Worm (Caenorhabditis elegans): ENCODE data around the gene F19B2.7.

Gene F19B2.7

DNA sequence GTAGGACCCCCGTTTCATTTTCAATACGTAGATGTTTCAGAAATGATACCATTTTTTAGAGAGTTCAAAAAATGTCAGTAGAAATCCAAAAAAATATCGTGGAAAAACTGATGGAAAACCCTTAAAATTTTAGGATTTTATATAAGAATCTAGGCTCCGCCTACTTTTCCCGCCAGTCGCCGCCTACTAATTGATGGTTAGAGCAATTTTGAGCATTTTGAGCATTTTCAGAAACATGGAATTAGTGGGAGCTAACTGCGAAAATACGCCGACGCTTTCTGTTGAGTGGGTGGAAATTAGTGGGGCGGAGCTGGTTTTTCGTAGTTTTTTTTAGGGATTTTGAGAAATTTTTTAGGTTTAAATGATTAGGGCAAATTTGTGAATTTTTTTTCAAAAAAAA lies 18.4 kb upstream of the F19B2.7 start, which contains the start of gene ssu-1:
TSS of gene ssu-1 (minus strand) at position 101 of the 400 bp plus-strand sequence.
- TF ChIP-seq med-1 (GFP tag; optimal IDR thresholded peaks at IDR 0.05; ENCODE audit: insufficient read depth) (no peak), T22C8.4 (GFP tag; IDR thresholded peaks at IDR 0.05) (no peak), flt-1 (GFP tag; IDR thresholded peaks at IDR 0.05) (no peak), klf-2 (GFP tag; conservative IDR thresholded peaks at IDR 0.05) (no peak), cog-1 (tag; optimal IDR thresholded peaks at IDR 0.05) (no peak), ztf-23 (GFP tag; IDR thresholded peaks at IDR 0.05) (no peak)

DNA sequence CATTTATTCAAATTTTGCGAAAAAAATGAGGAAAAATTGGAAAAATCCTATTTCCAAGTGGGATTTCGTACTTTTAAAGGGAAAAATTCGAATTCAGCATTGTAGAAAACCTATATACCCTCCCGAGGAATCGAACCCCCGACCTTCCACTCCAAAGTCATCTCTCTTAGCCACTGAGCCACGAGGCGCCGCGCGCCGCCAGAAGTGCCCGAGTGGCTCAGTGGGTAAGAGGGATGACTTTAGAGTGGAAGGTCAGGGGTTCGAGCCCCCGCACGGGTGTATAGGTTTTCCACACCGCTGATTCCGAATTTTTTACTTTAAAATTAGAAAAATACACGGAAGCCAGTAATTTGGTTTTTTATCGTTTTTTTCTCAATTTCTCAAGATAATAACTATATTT lies 16.7 kb upstream of the F19B2.7 start:
- TF ChIP-seq tab-1 (GFP tag; IDR thresholded peaks at IDR 0.05), result no peak
- TF ChIP-seq flt-1 (GFP tag; IDR thresholded peaks at IDR 0.05), result no peak
- no peak for TF ChIP-seq klf-2 (GFP tag; conservative IDR thresholded peaks at IDR 0.05)
- TF ChIP-seq T22C8.4 (GFP tag; IDR thresholded peaks at IDR 0.05), result no peak
- no peak for TF ChIP-seq cog-1 (tag; optimal IDR thresholded peaks at IDR 0.05)
- no peak for TF ChIP-seq ref-1 (GFP tag; conservative IDR thresholded peaks at IDR 0.05)

DNA sequence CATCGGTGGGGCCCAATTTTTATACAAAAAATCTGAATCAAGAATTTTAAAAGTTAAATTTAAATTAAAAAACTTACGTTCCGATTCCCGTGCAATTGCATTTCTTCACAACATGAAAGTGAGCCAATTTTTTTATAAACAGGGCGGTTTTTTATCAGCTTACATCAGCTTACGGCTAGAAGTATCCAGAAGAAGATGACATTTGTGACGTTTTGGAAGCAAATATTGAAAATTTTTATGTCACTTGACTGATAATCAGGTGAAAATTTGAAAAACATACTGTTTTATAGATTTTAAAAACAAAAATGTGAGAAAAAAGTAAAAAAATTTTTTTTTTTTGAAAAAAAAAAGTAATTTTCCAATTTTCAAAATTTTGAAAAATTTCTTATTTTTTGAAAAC lies 16.3 kb upstream of the F19B2.7 start, which contains the start of gene Y113G7A.22:
TSS of gene Y113G7A.22 (minus strand) at position 101 of the 400 bp plus-strand sequence.
- TF ChIP-seq ztf-29 (GFP tag; IDR thresholded peaks at IDR 0.05), result no peak
- TF ChIP-seq tab-1 (GFP tag; IDR thresholded peaks at IDR 0.05), result no peak

DNA sequence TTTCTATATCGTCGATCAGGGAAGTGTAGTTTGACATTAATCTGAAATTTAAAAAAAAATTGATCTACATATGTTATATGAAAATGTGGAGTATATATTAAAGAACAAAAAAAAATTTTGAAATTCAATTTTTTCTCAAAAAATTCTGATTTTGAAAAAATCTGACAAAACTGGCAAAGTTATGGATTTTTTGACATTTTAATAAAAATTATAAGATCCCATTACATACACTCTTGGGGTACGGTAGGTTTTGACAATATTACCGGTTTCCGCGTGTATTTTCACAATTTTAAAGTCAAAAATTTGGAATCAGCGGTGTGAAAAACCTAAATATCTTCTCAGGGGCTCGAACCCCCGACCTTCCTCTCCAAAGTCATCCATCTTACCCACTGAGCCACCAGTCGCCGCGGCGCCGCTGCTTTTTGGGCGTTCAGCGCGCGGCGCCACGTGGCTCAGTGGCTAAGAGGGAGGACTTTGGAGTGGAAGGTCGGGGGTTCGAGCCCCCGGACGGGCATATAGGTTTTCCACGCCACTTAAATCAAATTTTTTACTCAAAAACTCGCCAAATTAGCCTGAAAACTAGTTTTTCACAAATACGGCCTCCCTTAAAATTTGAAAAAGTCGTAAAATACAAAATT lies 13.0 kb upstream of the F19B2.7 start, which contains the start of gene Y113G7A.14:
TSS of gene Y113G7A.14 (minus strand) at position 51 of the 638 bp plus-strand sequence.
- no peak for TF ChIP-seq med-1 (GFP tag; optimal IDR thresholded peaks at IDR 0.05; ENCODE audit: insufficient read depth)
- no peak for TF ChIP-seq flt-1 (GFP tag; IDR thresholded peaks at IDR 0.05)
- no peak for TF ChIP-seq T22C8.4 (GFP tag; IDR thresholded peaks at IDR 0.05)
- TF ChIP-seq ztf-23 (GFP tag; IDR thresholded peaks at IDR 0.05), result no peak
- no peak for TF ChIP-seq ref-1 (GFP tag; conservative IDR thresholded peaks at IDR 0.05)
- TF ChIP-seq klf-2 (GFP tag; conservative IDR thresholded peaks at IDR 0.05), result no peak
- TF ChIP-seq ztf-29 (GFP tag; IDR thresholded peaks at IDR 0.05), result no peak
- TF ChIP-seq tab-1 (GFP tag; IDR thresholded peaks at IDR 0.05), result no peak
- no peak for TF ChIP-seq cog-1 (tag; optimal IDR thresholded peaks at IDR 0.05)

DNA sequence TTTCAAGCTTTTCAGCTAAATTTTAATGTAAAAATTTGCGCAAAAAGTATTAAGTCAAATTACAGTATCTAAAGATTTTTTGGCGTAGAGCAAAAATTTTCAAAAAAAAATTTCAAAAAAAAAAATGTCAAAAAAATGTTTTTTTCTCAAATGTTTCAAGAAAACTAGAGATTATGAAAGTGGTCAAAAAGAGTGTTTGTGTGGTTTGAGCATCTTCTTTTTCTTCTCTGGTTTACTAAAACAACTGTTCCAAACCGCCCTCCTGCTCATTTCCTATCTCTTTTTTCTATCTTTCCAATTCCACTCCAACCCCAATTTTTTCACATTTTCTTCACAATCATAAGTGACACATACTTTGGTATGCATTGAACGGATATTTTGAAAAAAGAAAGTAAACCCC lies 9.2 kb upstream of the F19B2.7 start, which contains the start of gene Y113G7A.12:
TSS of gene Y113G7A.12 (plus strand) at position 301 of the 400 bp plus-strand sequence.
- no peak for TF ChIP-seq tab-1 (GFP tag; IDR thresholded peaks at IDR 0.05)
- no peak for TF ChIP-seq ztf-29 (GFP tag; IDR thresholded peaks at IDR 0.05)
- no peak for TF ChIP-seq ztf-23 (GFP tag; IDR thresholded peaks at IDR 0.05)
- no peak for TF ChIP-seq T22C8.4 (GFP tag; IDR thresholded peaks at IDR 0.05)
- no peak for TF ChIP-seq med-1 (GFP tag; optimal IDR thresholded peaks at IDR 0.05; ENCODE audit: insufficient read depth)
- TF ChIP-seq flt-1 (GFP tag; IDR thresholded peaks at IDR 0.05), result no peak
- no peak for TF ChIP-seq cog-1 (tag; optimal IDR thresholded peaks at IDR 0.05)
- no peak for TF ChIP-seq klf-2 (GFP tag; conservative IDR thresholded peaks at IDR 0.05)
- TF ChIP-seq ref-1 (GFP tag; conservative IDR thresholded peaks at IDR 0.05), result no peak

DNA sequence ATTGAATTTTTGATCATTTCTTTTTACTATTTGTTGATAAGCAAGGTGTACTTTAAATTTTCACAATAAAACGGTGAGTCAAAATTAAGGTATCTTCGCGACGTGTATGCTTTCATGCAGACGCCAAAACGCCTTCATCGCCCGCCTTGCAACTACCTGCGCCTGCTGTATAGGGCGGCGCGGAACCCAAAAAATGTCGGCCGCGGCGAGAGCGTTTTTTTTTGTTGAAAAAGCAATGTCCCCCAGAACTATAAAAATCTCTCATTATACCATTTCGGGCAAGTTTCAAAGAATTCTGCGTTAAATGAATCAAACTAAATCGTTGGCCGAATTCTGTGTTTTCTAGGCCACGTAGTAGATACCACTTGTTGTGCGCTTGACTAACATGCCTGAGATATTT lies 7.8 kb upstream of the F19B2.7 start:
- TF ChIP-seq flt-1 (GFP tag; IDR thresholded peaks at IDR 0.05) (no peak), ztf-29 (GFP tag; IDR thresholded peaks at IDR 0.05) (no peak), ref-1 (GFP tag; conservative IDR thresholded peaks at IDR 0.05) (no peak), tab-1 (GFP tag; IDR thresholded peaks at IDR 0.05) (no peak)

DNA sequence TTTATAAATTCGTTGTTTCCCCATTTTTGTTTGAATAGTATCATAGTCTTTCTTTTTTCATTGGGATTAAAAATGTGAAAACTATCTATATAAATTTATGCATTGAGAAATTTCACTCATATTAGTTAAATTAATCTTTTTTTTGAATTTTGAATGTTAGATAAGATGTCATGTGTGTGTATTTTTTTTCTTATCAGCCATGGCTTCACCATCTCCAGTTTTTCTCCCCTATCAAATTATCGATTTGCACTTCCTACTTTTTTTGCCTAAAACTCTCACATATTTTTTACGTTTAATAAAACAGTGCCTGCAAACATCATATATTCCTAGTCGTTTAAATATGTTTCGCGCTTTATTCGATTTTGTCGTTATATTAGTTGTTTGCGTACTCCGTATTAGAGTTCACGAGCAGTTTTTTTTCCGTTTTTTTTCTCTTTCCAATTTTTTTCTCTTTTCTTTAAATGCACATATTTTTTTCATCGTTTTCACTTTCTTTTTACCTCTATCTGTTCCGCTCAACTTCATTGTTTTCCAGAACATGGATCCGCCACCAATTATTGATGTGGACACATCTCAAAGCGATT lies 3.8 kb upstream of the F19B2.7 start, which contains the start of gene Y113G7A.13:
TSS of gene Y113G7A.13 (plus strand) at position 534 of the 584 bp plus-strand sequence.
- TF ChIP-seq cog-1 (tag; optimal IDR thresholded peaks at IDR 0.05) (no peak), ztf-29 (GFP tag; IDR thresholded peaks at IDR 0.05) (no peak), klf-2 (GFP tag; conservative IDR thresholded peaks at IDR 0.05) (no peak), ztf-23 (GFP tag; IDR thresholded peaks at IDR 0.05) (no peak), med-1 (GFP tag; optimal IDR thresholded peaks at IDR 0.05; ENCODE audit: insufficient read depth) (no peak), flt-1 (GFP tag; IDR thresholded peaks at IDR 0.05) (no peak), T22C8.4 (GFP tag; IDR thresholded peaks at IDR 0.05) (no peak), ref-1 (GFP tag; conservative IDR thresholded peaks at IDR 0.05) (no peak)

DNA sequence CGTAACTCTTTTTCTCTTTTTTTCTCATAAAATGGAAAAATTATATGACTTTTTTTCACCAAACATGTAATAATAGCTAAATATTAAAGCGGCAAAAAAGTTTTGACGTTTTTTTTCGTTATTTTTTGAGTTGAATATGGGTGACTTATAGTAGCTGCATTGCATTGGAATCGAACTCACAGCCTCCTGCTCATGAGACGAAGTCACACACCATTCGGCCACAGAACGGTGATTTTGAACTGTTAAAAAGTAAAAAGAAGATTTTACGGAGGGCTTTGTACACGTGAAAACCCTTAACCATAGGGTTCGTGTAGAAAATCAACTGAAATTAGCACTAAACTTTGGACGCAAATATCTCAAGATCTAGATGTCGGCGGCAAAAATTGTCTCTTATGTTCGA lies 323 bp downstream of the F19B2.7 start:
- TF ChIP-seq med-1 (GFP tag; optimal IDR thresholded peaks at IDR 0.05; ENCODE audit: insufficient read depth) (no peak), T22C8.4 (GFP tag; IDR thresholded peaks at IDR 0.05) (no peak), ref-1 (GFP tag; conservative IDR thresholded peaks at IDR 0.05) (no peak), tab-1 (GFP tag; IDR thresholded peaks at IDR 0.05) (no peak), flt-1 (GFP tag; IDR thresholded peaks at IDR 0.05) (no peak), ztf-23 (GFP tag; IDR thresholded peaks at IDR 0.05) (no peak), klf-2 (GFP tag; conservative IDR thresholded peaks at IDR 0.05) (no peak), cog-1 (tag; optimal IDR thresholded peaks at IDR 0.05) (no peak), ztf-29 (GFP tag; IDR thresholded peaks at IDR 0.05) (no peak)

DNA sequence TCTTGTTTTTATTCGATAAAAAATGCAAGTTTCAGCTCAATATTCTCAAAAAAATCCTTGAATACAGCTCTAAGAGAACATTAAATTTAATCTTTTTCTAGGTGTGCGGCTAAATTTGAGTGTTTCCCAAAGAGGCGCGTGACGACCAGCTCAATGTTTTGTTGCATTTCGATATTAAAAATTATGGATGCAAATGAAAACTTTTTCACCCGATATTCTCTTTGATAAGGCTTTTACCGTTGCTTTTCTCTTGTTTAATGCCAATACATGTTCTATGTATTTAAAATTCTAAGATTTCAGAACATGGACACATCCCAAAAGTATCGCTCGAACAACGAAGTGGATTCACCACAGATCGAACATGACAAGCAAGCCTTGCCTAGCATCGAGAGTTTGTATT lies 6.7 kb downstream of the F19B2.7 start, which contains the start of gene F19B2.6:
TSS of gene F19B2.6 (plus strand) at position 301 of the 400 bp plus-strand sequence.
- TF ChIP-seq ztf-29 (GFP tag; IDR thresholded peaks at IDR 0.05) (no peak), klf-2 (GFP tag; conservative IDR thresholded peaks at IDR 0.05) (no peak), med-1 (GFP tag; optimal IDR thresholded peaks at IDR 0.05; ENCODE audit: insufficient read depth) (no peak), tab-1 (GFP tag; IDR thresholded peaks at IDR 0.05) (no peak), T22C8.4 (GFP tag; IDR thresholded peaks at IDR 0.05) (no peak), ref-1 (GFP tag; conservative IDR thresholded peaks at IDR 0.05) (no peak), cog-1 (tag; optimal IDR thresholded peaks at IDR 0.05) (no peak), flt-1 (GFP tag; IDR thresholded peaks at IDR 0.05) (no peak)

DNA sequence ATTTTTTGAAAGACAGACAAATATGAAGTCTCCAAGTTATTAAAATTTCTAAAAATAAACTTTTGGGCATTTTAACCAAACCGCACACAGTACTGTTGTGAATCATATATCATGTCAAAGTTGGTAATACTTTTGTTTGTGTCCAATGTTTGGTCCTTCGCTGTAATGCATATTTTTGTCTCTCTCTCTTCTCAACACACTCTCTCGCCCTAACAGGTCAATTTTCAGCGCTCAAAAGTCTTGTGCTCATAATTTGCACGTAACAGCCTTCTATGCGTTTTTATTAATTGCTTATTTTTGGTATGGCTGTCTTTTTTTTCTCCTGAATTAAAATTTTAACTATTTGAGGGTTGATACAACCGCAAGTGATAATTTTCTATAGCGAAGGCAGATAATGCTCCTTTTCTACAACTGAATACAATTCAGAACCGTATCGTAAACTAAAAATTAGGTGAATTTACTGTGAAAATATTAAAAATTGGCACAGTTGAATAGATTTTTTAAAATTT lies 10.3 kb downstream of the F19B2.7 start:
- TF ChIP-seq med-1 (GFP tag; optimal IDR thresholded peaks at IDR 0.05; ENCODE audit: insufficient read depth) (no peak), ref-1 (GFP tag; conservative IDR thresholded peaks at IDR 0.05) (no peak), klf-2 (GFP tag; conservative IDR thresholded peaks at IDR 0.05) (no peak)
